Worm (Caenorhabditis elegans): ENCODE results near the gene C07G1.6.
A peak's percentile ranks its signal among the peaks of the same experiment; 100 is the strongest.

ce11 chrIV:8252856-8253255 is 42.7 kb upstream of the C07G1.6 start:
- peak; percentile 98 for TF ChIP-seq flt-1 (GFP tag; IDR thresholded peaks at IDR 0.05)
- TF ChIP-seq ztf-29 (GFP tag; IDR thresholded peaks at IDR 0.05) = peak; percentile 94
- TF ChIP-seq ref-1 (GFP tag; conservative IDR thresholded peaks at IDR 0.05) = peak; percentile 96
- peak; percentile 98 for TF ChIP-seq tab-1 (GFP tag; IDR thresholded peaks at IDR 0.05)
- TF ChIP-seq ztf-23 (GFP tag; IDR thresholded peaks at IDR 0.05) = peak; percentile 95

Data from whole organism, midembryonic.